Worm (Caenorhabditis elegans) whole organism, early embryonic: ENCODE measurements around the gene F40H3.1.

Experiments
- aly-1 ChIP-seq: sonication (generic microtip); optimal IDR thresholded peaks from 2 replicates; lab custom pipeline; 2016; ENCODE audit warnings: missing genetic modification characterization, missing compliant biosample characterization
- ama-1 ChIP-seq: fragments of 150-350 bp; optimal IDR thresholded peaks from 2 replicates; lab custom pipeline; 2014
- ceh-36 ChIP-seq: sonication (generic microtip); optimal IDR thresholded peaks from 2 replicates; lab custom pipeline; 2016; ENCODE audit warnings: missing genetic modification characterization, inconsistent platforms, missing compliant biosample characterization
- ets-7 ChIP-seq: sonication (generic microtip); optimal IDR thresholded peaks from 2 replicates; lab custom pipeline; 2016; ENCODE audit warnings: missing genotype, missing genetic modification characterization, missing compliant biosample characterization
- flt-1 ChIP-seq: fragments of 200-800 bp; sonication (Bioruptor generic); IDR thresholded peaks from 2 replicates; pipeline ENCODE4 v1.3.6; 2022; ENCODE audit warnings: missing genetic modification characterization, missing compliant biosample characterization
- hmbx-1 ChIP-seq: sonication (generic microtip); optimal IDR thresholded peaks from 2 replicates; lab custom pipeline; 2016; ENCODE audit warnings: mild to moderate bottlenecking, missing genetic modification characterization, missing compliant biosample characterization

DNA sequence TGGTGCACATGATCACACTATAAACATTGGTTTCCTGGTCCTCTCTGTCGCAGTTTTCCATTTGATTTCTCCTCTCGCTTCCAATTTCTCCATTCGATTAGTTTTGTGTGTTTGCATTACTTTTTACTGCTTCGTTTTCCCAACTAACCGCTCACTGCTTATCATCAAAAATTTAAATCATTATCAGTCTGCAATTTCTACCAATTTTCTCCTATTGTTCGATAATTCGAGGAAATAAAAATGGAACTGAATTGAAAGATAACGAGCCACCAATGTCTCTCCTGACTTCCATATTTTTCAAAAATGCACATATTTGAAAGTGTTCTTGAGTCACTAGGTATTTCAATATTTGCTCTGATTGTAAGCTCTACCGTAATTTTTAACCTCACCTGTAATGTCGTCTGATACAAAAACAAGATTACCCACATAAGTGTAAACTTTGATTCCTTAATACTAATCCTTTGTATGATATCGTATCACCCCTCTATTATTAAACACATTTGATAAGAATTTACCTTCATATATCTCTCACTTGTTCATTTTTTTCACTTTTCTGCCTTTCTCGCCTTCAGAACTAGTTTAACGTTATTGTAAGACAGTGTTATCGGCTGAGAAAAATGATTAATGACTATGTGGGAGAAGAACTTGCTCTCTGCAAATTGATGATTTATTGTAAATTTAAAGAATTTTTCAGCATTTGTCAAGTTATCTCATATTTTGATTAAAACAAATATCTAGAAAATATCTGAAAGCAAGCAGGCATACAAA, 1.5 kb upstream of the F40H3.1 start:
- TF ChIP-seq ama-1 (lab: Kevin White, UChicago) (no peak), ceh-36 (tag; lab: Kevin White, UChicago) (no peak), hmbx-1 (tag; lab: Kevin White, UChicago) (no peak), ets-7 (tag; lab: Kevin White, UChicago) (no peak), aly-1 (tag; lab: Kevin White, UChicago) (no peak), flt-1 (no peak)
